Worm (Caenorhabditis elegans) whole organism, L4/young adult: ENCODE results near the gene unc-9.

Experiments
- W03F9.2 ChIP-seq: fragments of 150-350 bp; optimal IDR thresholded peaks from 2 replicates; lab custom pipeline; 2014; ENCODE audit warnings: missing biosample characterization, missing genetic modification characterization
- dao-5 ChIP-seq: sonication (generic microtip); optimal IDR thresholded peaks from 2 replicates; lab custom pipeline; 2016; ENCODE audit warnings: missing genotype, missing genetic modification characterization, moderate library complexity, missing compliant biosample characterization
- him-1 ChIP-seq: sonication (generic microtip); optimal IDR thresholded peaks from 2 replicates; lab custom pipeline; 2016; ENCODE audit warnings: missing genotype, missing genetic modification reagents, missing genetic modification characterization, missing compliant biosample characterization

ce11 chrX:13165686-13166085, 35.9 kb upstream of the unc-9 start:
- TF ChIP-seq W03F9.2: no peak
- no peak for TF ChIP-seq him-1
- TF ChIP-seq dao-5 (tag; lab: Kevin White, UChicago): no peak
